Worm (Caenorhabditis elegans) whole organism, late embryonic: ENCODE data around the gene zfp-1.
A peak's percentile ranks its signal among the peaks of the same experiment; 100 is the strongest.

Experiments
- F13H6.1 ChIP-seq: sonication (generic microtip); optimal IDR thresholded peaks from 2 replicates; lab custom pipeline; 2016; ENCODE audit warnings: missing genetic modification characterization, missing compliant biosample characterization
- K02D7.2 ChIP-seq: sonication (generic microtip); optimal IDR thresholded peaks from 2 replicates; lab custom pipeline; 2017; ENCODE audit warnings: mild to moderate bottlenecking, missing genetic modification characterization, missing compliant biosample characterization
- K09A11.1 ChIP-seq: sonication (generic microtip); optimal IDR thresholded peaks from 2 replicates; lab custom pipeline; 2017; ENCODE audit warnings: antibody characterized with exemption, mild to moderate bottlenecking, missing genetic modification characterization, missing compliant biosample characterization; ENCODE audit not compliant: insufficient read depth
- T23F11.4 ChIP-seq: fragments of 200-800 bp; sonication (Bioruptor generic); optimal IDR thresholded peaks from 2 replicates; lab custom pipeline; 2018; ENCODE audit warnings: mild to moderate bottlenecking, missing genetic modification characterization, missing compliant biosample characterization
- Y22D7AL.16 ChIP-seq: sonication (generic microtip); optimal IDR thresholded peaks from 2 replicates; lab custom pipeline; 2016; ENCODE audit warnings: missing genetic modification characterization, missing compliant biosample characterization
- ceh-14 ChIP-seq: sonication (generic microtip); optimal IDR thresholded peaks from 2 replicates; lab custom pipeline; 2016; ENCODE audit warnings: missing genotype, missing genetic modification characterization, missing compliant biosample characterization
- ceh-18 ChIP-seq: sonication (generic microtip); optimal IDR thresholded peaks from 2 replicates; lab custom pipeline; 2016; ENCODE audit warnings: missing genetic modification characterization, missing compliant biosample characterization
- ceh-22 ChIP-seq: sonication (generic microtip); optimal IDR thresholded peaks from 2 replicates; lab custom pipeline; 2017; ENCODE audit warnings: missing biosample characterization, missing genetic modification characterization
- ceh-24 ChIP-seq: sonication (generic microtip); optimal IDR thresholded peaks from 2 replicates; lab custom pipeline; 2016; ENCODE audit warnings: mild to moderate bottlenecking, missing genetic modification characterization, missing compliant biosample characterization
- ceh-31 ChIP-seq: sonication (generic microtip); optimal IDR thresholded peaks from 2 replicates; lab custom pipeline; 2016; ENCODE audit warnings: missing genetic modification characterization, missing compliant biosample characterization
- ceh-45 ChIP-seq: fragments of 200-800 bp; sonication (Bioruptor generic); IDR thresholded peaks from 2 replicates; pipeline ENCODE4 v1.3.6; 2022; ENCODE audit warnings: missing genetic modification reagents, missing genetic modification characterization, missing compliant biosample characterization
- ceh-48 ChIP-seq: sonication (generic microtip); optimal IDR thresholded peaks from 2 replicates; lab custom pipeline; 2016; ENCODE audit warnings: missing genetic modification characterization, inconsistent platforms, missing compliant biosample characterization
- ceh-6 ChIP-seq: fragments of 200-800 bp; sonication (Bioruptor generic); optimal IDR thresholded peaks from 2 replicates; lab custom pipeline; 2018; ENCODE audit warnings: mild to moderate bottlenecking, missing genetic modification characterization, missing compliant biosample characterization
- ceh-9 ChIP-seq: sonication (generic microtip); optimal IDR thresholded peaks from 2 replicates; lab custom pipeline; 2016; ENCODE audit warnings: mild to moderate bottlenecking, missing genetic modification characterization, inconsistent platforms, missing compliant biosample characterization
- dve-1 ChIP-seq: sonication (generic microtip); optimal IDR thresholded peaks from 2 replicates; lab custom pipeline; 2017; ENCODE audit warnings: antibody characterized with exemption, mild to moderate bottlenecking, missing genetic modification characterization, missing compliant biosample characterization
- elt-4 ChIP-seq: sonication (generic microtip); optimal IDR thresholded peaks from 2 replicates; lab custom pipeline; 2016; ENCODE audit warnings: missing genetic modification characterization, missing compliant biosample characterization
- ets-4 ChIP-seq: sonication (generic microtip); optimal IDR thresholded peaks from 2 replicates; lab custom pipeline; 2016; ENCODE audit warnings: missing genetic modification characterization, missing compliant biosample characterization
- eyg-1 ChIP-seq: sonication (generic microtip); optimal IDR thresholded peaks from 2 replicates; lab custom pipeline; 2016; ENCODE audit warnings: missing genotype, missing genetic modification characterization, missing compliant biosample characterization
- fax-1 ChIP-seq: sonication (generic microtip); optimal IDR thresholded peaks from 2 replicates; lab custom pipeline; 2016; ENCODE audit warnings: missing genotype, missing genetic modification characterization, missing compliant biosample characterization
- fkh-6 ChIP-seq: sonication (generic microtip); optimal IDR thresholded peaks from 2 replicates; lab custom pipeline; 2016; ENCODE audit warnings: missing genetic modification characterization, missing compliant biosample characterization
- gmeb-2 ChIP-seq: sonication (generic microtip); optimal IDR thresholded peaks from 2 replicates; lab custom pipeline; 2016; ENCODE audit warnings: missing genetic modification characterization, inconsistent platforms, missing compliant biosample characterization
- hlh-13 ChIP-seq: fragments of 200-800 bp; sonication (Bioruptor generic); optimal IDR thresholded peaks from 2 replicates; lab custom pipeline; 2018; ENCODE audit warnings: mild to moderate bottlenecking, missing genetic modification characterization, missing compliant biosample characterization
- hlh-8 ChIP-seq: sonication (generic microtip); optimal IDR thresholded peaks from 2 replicates; lab custom pipeline; 2016; ENCODE audit warnings: missing genotype, missing genetic modification characterization, missing compliant biosample characterization
- lim-6 ChIP-seq: sonication (generic microtip); optimal IDR thresholded peaks from 2 replicates; lab custom pipeline; 2016; ENCODE audit warnings: missing genetic modification characterization, missing compliant biosample characterization
- lin-11 ChIP-seq: fragments of 200-800 bp; sonication (Bioruptor generic); optimal IDR thresholded peaks from 2 replicates; lab custom pipeline; 2018; ENCODE audit warnings: mild to moderate bottlenecking, missing genetic modification characterization, missing compliant biosample characterization
- mec-3 ChIP-seq: sonication (generic microtip); optimal IDR thresholded peaks from 2 replicates; lab custom pipeline; 2016; ENCODE audit warnings: borderline replicate concordance, missing genetic modification characterization, missing compliant biosample characterization
- nfya-1 ChIP-seq: sonication (generic microtip); optimal IDR thresholded peaks from 2 replicates; lab custom pipeline; 2017; ENCODE audit warnings: missing genetic modification characterization, mild to moderate bottlenecking, missing compliant biosample characterization, antibody characterized with exemption, moderate library complexity
- nhr-11 ChIP-seq: fragments of 150-350 bp; optimal IDR thresholded peaks from 2 replicates; lab custom pipeline; 2014; ENCODE audit warnings: missing biosample characterization, missing genetic modification characterization
- nhr-232 ChIP-seq: sonication (generic microtip); optimal IDR thresholded peaks from 2 replicates; lab custom pipeline; 2016; ENCODE audit warnings: missing genetic modification characterization, missing compliant biosample characterization
- npax-4 ChIP-seq: sonication (generic microtip); optimal IDR thresholded peaks from 2 replicates; lab custom pipeline; 2016; ENCODE audit warnings: missing genetic modification characterization, missing compliant biosample characterization
- odd-2 ChIP-seq: sonication (generic microtip); optimal IDR thresholded peaks from 2 replicates; lab custom pipeline; 2017; ENCODE audit warnings: antibody characterized with exemption, mild to moderate bottlenecking, missing genetic modification characterization, missing compliant biosample characterization
- pag-3 ChIP-seq: sonication (generic microtip); optimal IDR thresholded peaks from 2 replicates; lab custom pipeline; 2016; ENCODE audit warnings: missing compliant biosample characterization, missing genetic modification characterization, borderline replicate concordance
- pat-9 ChIP-seq: fragments of 200-800 bp; sonication (Bioruptor generic); optimal IDR thresholded peaks from 2 replicates; lab custom pipeline; 2018; ENCODE audit warnings: mild to moderate bottlenecking, missing genetic modification characterization, moderate library complexity, missing compliant biosample characterization
- pha-2 ChIP-seq: sonication (generic microtip); optimal IDR thresholded peaks from 2 replicates; lab custom pipeline; 2017; ENCODE audit warnings: mild to moderate bottlenecking, missing genetic modification characterization, missing compliant biosample characterization
- pha-4 ChIP-seq: fragments of 150-350 bp; optimal IDR thresholded peaks from 2 replicates; lab custom pipeline; 2018; ENCODE audit warnings: missing biosample characterization, missing genetic modification reagents, missing genetic modification characterization
- pqm-1 ChIP-seq: sonication (generic microtip); optimal IDR thresholded peaks from 2 replicates; lab custom pipeline; 2016; ENCODE audit warnings: missing genetic modification characterization, missing compliant biosample characterization
- pros-1 ChIP-seq: fragments of 150-350 bp; optimal IDR thresholded peaks from 2 replicates; lab custom pipeline; 2014; ENCODE audit warnings: missing biosample characterization, missing genetic modification reagents, missing genetic modification characterization
- ref-2 ChIP-seq: sonication (generic microtip); optimal IDR thresholded peaks from 2 replicates; lab custom pipeline; 2016; ENCODE audit warnings: missing genetic modification characterization, missing compliant biosample characterization
- rnt-1 ChIP-seq: sonication (generic microtip); optimal IDR thresholded peaks from 2 replicates; lab custom pipeline; 2016; ENCODE audit warnings: missing genetic modification characterization, missing compliant biosample characterization
- sdc-2 ChIP-seq: sonication (generic microtip); optimal IDR thresholded peaks from 2 replicates; lab custom pipeline; 2016; ENCODE audit warnings: missing genotype, missing genetic modification characterization, missing compliant biosample characterization
- sox-2 ChIP-seq: fragments of 200-800 bp; sonication (Bioruptor generic); IDR thresholded peaks from 2 replicates; pipeline ENCODE4 v1.3.6; 2022; ENCODE audit warnings: missing genetic modification reagents, missing genetic modification characterization, missing compliant biosample characterization
- syd-9 ChIP-seq: sonication (generic microtip); optimal IDR thresholded peaks from 2 replicates; lab custom pipeline; 2016; ENCODE audit warnings: mild to moderate bottlenecking, missing genetic modification characterization, moderate library complexity, missing compliant biosample characterization
- tbx-2 ChIP-seq: sonication (generic microtip); optimal IDR thresholded peaks from 2 replicates; lab custom pipeline; 2016; ENCODE audit warnings: missing genetic modification characterization, missing compliant biosample characterization
- tbx-7 ChIP-seq: sonication (generic microtip); optimal IDR thresholded peaks from 2 replicates; lab custom pipeline; 2016; ENCODE audit warnings: missing genotype, missing genetic modification characterization, missing compliant biosample characterization
- unc-3 ChIP-seq, 2 experiments: fragments of 200-800 bp in 1 of 2; sonication (Bioruptor generic) in 1 of 2; sonication (generic microtip) in 1 of 2; conservative IDR thresholded peaks in 1 of 2; optimal IDR thresholded peaks in 1 of 2; 2 replicates each; pipeline versions ENCODE4 v1.3.6 to Lab custom; 2016 to 2022; ENCODE audit warnings: missing compliant biosample characterization in 2 of 2, missing genetic modification characterization in 2 of 2, missing genetic modification reagents in 1 of 2
- unc-42 ChIP-seq: sonication (generic microtip); optimal IDR thresholded peaks from 2 replicates; lab custom pipeline; 2016; ENCODE audit warnings: missing genotype, missing genetic modification characterization, missing compliant biosample characterization
- unc-86 ChIP-seq: sonication (generic microtip); optimal IDR thresholded peaks from 2 replicates; lab custom pipeline; 2016; ENCODE audit warnings: missing genetic modification characterization, missing compliant biosample characterization
- ztf-16 ChIP-seq: sonication (generic microtip); optimal IDR thresholded peaks from 2 replicates; lab custom pipeline; 2017; ENCODE audit warnings: missing genetic modification characterization, missing compliant biosample characterization

Gene zfp-1

ce11 chrIII:8848372-8848771 lies 57.0 kb downstream of the zfp-1 start, which contains the start of gene F44E2.7:
TSS of gene F44E2.7 (minus strand) at chrIII:8848472.
- TF ChIP-seq nhr-11 (no peak), hlh-13 (GFP tag; lab: Kevin White, UChicago) (no peak), sox-2 (GFP tag; lab: Robert Waterston, UW) (no peak), sdc-2 (tag; lab: Kevin White, UChicago) (no peak), ets-4 (tag; lab: Kevin White, UChicago) (no peak), nfya-1 (no peak), eyg-1 (tag; lab: Kevin White, UChicago) (no peak), nhr-232 (no peak), fkh-6 (tag; lab: Kevin White, UChicago) (no peak), hlh-8 (tag; lab: Kevin White, UChicago) (no peak), odd-2 (tag; lab: Kevin White, UChicago) (no peak), ceh-14 (no peak), pqm-1 (tag; lab: Kevin White, UChicago) (no peak), F13H6.1 (no peak), ztf-16 (tag; lab: Kevin White, UChicago) (no peak), mec-3 (tag; lab: Kevin White, UChicago) (no peak), ceh-45 (GFP tag; lab: Robert Waterston, UW) (no peak), syd-9 (tag; lab: Kevin White, UChicago) (no peak)
- TF ChIP-seq, all 69 proteins: peak for 0

- no peak for TF ChIP-seq fax-1 (tag; lab: Kevin White, UChicago)
- no peak for TF ChIP-seq sdc-2 (tag; lab: Kevin White, UChicago)
- TF ChIP-seq pros-1 (tag; lab: Kevin White, UChicago) = no peak
- TF ChIP-seq pha-4 (tag; lab: Kevin White, UChicago) = no peak
- TF ChIP-seq nhr-11 = no peak
- TF ChIP-seq pha-2 = no peak
- TF ChIP-seq ref-2 (tag; lab: Kevin White, UChicago) = no peak
- TF ChIP-seq tbx-7 (tag; lab: Kevin White, UChicago) = no peak
- TF ChIP-seq ceh-14 = no peak
- no peak for TF ChIP-seq elt-4
- no peak for TF ChIP-seq ceh-18 (tag; lab: Kevin White, UChicago)
- TF ChIP-seq ceh-9 = no peak
- no peak for TF ChIP-seq ceh-48
- no peak for TF ChIP-seq ceh-22 (tag; lab: Kevin White, UChicago)
Measured at ce11 chrIII:8849507-8849906, 58.2 kb downstream of the zfp-1 start, which contains the start of gene F44E2.8. TSS of gene F44E2.8 (minus strand) at chrIII:8849877.

- TF ChIP-seq ceh-6 (no peak), nhr-11 (no peak), npax-4 (tag; lab: Kevin White, UChicago) (no peak), unc-42 (tag; lab: Kevin White, UChicago) (peak; percentile 25), ceh-24 (tag; lab: Kevin White, UChicago) (no peak), tbx-2 (tag; lab: Kevin White, UChicago) (peak; percentile 78), pat-9 (tag; lab: Kevin White, UChicago) (no peak), elt-4 (no peak), Y22D7AL.16 (no peak), T23F11.4 (GFP tag; lab: Kevin White, UChicago) (no peak), fax-1 (tag; lab: Kevin White, UChicago) (peak; percentile 29), unc-3 (GFP tag; conservative IDR thresholded peaks at IDR 0.05; lab: Robert Waterston, UW) (no peak), unc-3 (tag; optimal IDR thresholded peaks at IDR 0.05; lab: Kevin White, UChicago) (no peak), K09A11.1 (tag; lab: Kevin White, UChicago) (no peak), pag-3 (tag; lab: Kevin White, UChicago) (no peak), odd-2 (tag; lab: Kevin White, UChicago) (no peak), lin-11 (tag; lab: Kevin White, UChicago) (no peak), dve-1 (tag; lab: Kevin White, UChicago) (no peak), nhr-232 (no peak), fkh-6 (tag; lab: Kevin White, UChicago) (no peak), gmeb-2 (tag; lab: Kevin White, UChicago) (no peak), pha-4 (tag; lab: Kevin White, UChicago) (no peak), sdc-2 (tag; lab: Kevin White, UChicago) (peak; percentile 11), ceh-31 (tag; lab: Kevin White, UChicago) (peak; percentile 86), ceh-18 (tag; lab: Kevin White, UChicago) (peak; percentile 27), ceh-22 (tag; lab: Kevin White, UChicago) (no peak), lim-6 (tag; lab: Kevin White, UChicago) (peak; percentile 21), unc-86 (tag; lab: Kevin White, UChicago) (no peak), rnt-1 (tag; lab: Kevin White, UChicago) (peak; percentile 52), K02D7.2 (no peak)
Measured at ce11 chrIII:8850482-8851047, 59.2 kb downstream of the zfp-1 start, which contains the start of gene F44E2.9. TSS of gene F44E2.9 (minus strand) at chrIII:8850532.
